Worm (Caenorhabditis elegans) whole organism, early embryonic: ENCODE results near the gene F13A7.11.

Source experiments
- B0310.2 ChIP-seq: sonication (generic microtip); optimal IDR thresholded peaks from 2 replicates; lab custom pipeline; 2016; ENCODE audit warnings: mild to moderate bottlenecking, missing genetic modification characterization, missing compliant biosample characterization
- F13C5.2 ChIP-seq: sonication (generic microtip); optimal IDR thresholded peaks from 2 replicates; lab custom pipeline; 2017; ENCODE audit warnings: mild to moderate bottlenecking, missing genetic modification characterization, inconsistent platforms, missing compliant biosample characterization
- aly-1 ChIP-seq: sonication (generic microtip); optimal IDR thresholded peaks from 2 replicates; lab custom pipeline; 2016; ENCODE audit warnings: missing genetic modification characterization, missing compliant biosample characterization
- ama-1 ChIP-seq: fragments of 150-350 bp; optimal IDR thresholded peaks from 2 replicates; lab custom pipeline; 2014
- ceh-13 ChIP-seq: fragments of 200-800 bp; sonication (Bioruptor generic); optimal IDR thresholded peaks from 2 replicates; lab custom pipeline; 2018; ENCODE audit warnings: mild to moderate bottlenecking, missing genetic modification characterization, missing compliant biosample characterization
- ceh-36 ChIP-seq: sonication (generic microtip); optimal IDR thresholded peaks from 2 replicates; lab custom pipeline; 2016; ENCODE audit warnings: missing genetic modification characterization, inconsistent platforms, missing compliant biosample characterization
- ets-7 ChIP-seq: sonication (generic microtip); optimal IDR thresholded peaks from 2 replicates; lab custom pipeline; 2016; ENCODE audit warnings: missing genotype, missing genetic modification characterization, missing compliant biosample characterization
- flt-1 ChIP-seq: fragments of 200-800 bp; sonication (Bioruptor generic); IDR thresholded peaks from 2 replicates; pipeline ENCODE4 v1.3.6; 2022; ENCODE audit warnings: missing genetic modification characterization, missing compliant biosample characterization
- hmbx-1 ChIP-seq: sonication (generic microtip); optimal IDR thresholded peaks from 2 replicates; lab custom pipeline; 2016; ENCODE audit warnings: mild to moderate bottlenecking, missing genetic modification characterization, missing compliant biosample characterization
- hmg-4 ChIP-seq: fragments of 200-800 bp; sonication (Bioruptor generic); optimal IDR thresholded peaks from 2 replicates; lab custom pipeline; 2018; ENCODE audit warnings: mild to moderate bottlenecking, missing genetic modification characterization, missing compliant biosample characterization
- hnd-1 ChIP-seq: sonication (generic microtip); optimal IDR thresholded peaks from 2 replicates; lab custom pipeline; 2016; ENCODE audit warnings: missing genetic modification characterization, missing compliant biosample characterization
- pes-1 ChIP-seq: fragments of 200-800 bp; sonication (Bioruptor generic); IDR thresholded peaks from 2 replicates; pipeline ENCODE4 v1.3.6; 2022; ENCODE audit warnings: missing genetic modification reagents, missing genetic modification characterization, missing compliant biosample characterization
- sea-1 ChIP-seq: fragments of 200-800 bp; sonication (Bioruptor generic); conservative IDR thresholded peaks from 2 replicates; pipeline ENCODE4 v1.3.6; 2022; ENCODE audit warnings: missing genetic modification characterization, missing compliant biosample characterization
- tbx-11 ChIP-seq: fragments of 200-800 bp; sonication (Bioruptor generic); IDR thresholded peaks from 2 replicates; pipeline ENCODE4 v1.3.6; 2022; ENCODE audit warnings: missing genetic modification characterization, missing compliant biosample characterization
- tra-4 ChIP-seq: sonication (generic microtip); optimal IDR thresholded peaks from 2 replicates; lab custom pipeline; 2017; ENCODE audit warnings: missing genetic modification characterization, missing compliant biosample characterization

The F13A7.11 gene

DNA sequence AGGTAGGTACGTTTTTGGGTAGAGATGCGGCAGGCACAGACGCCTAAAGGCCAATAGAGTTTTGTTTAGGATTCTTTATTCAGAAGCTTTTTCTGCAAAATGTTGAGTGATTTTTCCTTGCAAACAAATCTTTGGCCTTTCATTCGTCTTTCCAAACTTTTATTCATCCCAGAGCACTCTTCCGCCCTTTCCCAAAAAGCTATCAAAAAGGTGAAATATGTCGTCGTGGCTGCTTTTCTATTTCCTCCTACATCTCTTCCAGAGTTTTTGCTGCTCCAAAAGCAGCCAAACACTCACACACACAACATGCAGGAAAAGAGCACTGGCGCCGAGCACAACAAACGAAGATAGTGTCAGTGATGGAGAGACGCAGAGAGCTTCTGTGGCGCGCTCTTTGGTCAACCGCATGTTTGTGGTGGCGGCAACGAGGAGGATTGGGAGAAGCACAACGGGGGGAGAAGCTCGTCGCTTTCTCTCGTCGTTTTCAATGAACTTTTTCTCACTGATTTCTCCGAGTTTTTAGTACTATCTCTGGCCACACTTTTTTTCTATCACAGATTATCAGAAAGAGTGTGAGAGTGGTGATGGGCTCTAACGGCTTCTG is 44.2 kb downstream of the F13A7.11 start:
- TF ChIP-seq F13C5.2 (tag; lab: Kevin White, UChicago) (no peak), B0310.2 (tag; lab: Kevin White, UChicago) (no peak), ceh-36 (tag; lab: Kevin White, UChicago) (no peak), aly-1 (tag; lab: Kevin White, UChicago) (no peak), flt-1 (no peak), tra-4 (tag; lab: Kevin White, UChicago) (no peak), ama-1 (lab: Kevin White, UChicago) (no peak), tbx-11 (GFP tag; lab: Robert Waterston, UW) (no peak), hmg-4 (GFP tag; lab: Kevin White, UChicago) (peak; percentile 13)

DNA sequence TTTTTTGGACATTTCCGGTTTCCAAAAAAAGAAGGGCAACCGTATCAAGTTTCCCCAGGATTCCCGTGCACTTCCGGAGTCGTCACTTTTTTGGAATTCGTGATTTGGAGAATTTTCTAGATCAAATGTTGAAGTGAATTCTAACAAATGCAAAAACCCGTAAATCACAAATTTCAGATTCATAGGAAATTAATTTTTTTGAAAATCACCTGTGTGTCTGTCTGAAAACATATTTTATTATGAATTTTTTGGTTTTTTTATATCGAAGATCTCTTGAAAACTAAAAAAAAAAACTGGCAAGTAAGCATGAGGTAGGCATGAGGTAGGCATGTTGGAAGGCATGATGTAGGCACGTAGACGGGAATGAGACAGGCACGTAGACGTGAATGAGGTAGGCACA is 45.0 kb downstream of the F13A7.11 start:
- TF ChIP-seq hnd-1 (tag; lab: Kevin White, UChicago) (no peak), sea-1 (GFP tag; lab: Robert Waterston, UW) (no peak), ama-1 (lab: Kevin White, UChicago) (no peak), ceh-13 (GFP tag; lab: Kevin White, UChicago) (no peak), tra-4 (tag; lab: Kevin White, UChicago) (no peak), hmbx-1 (tag; lab: Kevin White, UChicago) (no peak), B0310.2 (tag; lab: Kevin White, UChicago) (no peak), flt-1 (no peak)

DNA sequence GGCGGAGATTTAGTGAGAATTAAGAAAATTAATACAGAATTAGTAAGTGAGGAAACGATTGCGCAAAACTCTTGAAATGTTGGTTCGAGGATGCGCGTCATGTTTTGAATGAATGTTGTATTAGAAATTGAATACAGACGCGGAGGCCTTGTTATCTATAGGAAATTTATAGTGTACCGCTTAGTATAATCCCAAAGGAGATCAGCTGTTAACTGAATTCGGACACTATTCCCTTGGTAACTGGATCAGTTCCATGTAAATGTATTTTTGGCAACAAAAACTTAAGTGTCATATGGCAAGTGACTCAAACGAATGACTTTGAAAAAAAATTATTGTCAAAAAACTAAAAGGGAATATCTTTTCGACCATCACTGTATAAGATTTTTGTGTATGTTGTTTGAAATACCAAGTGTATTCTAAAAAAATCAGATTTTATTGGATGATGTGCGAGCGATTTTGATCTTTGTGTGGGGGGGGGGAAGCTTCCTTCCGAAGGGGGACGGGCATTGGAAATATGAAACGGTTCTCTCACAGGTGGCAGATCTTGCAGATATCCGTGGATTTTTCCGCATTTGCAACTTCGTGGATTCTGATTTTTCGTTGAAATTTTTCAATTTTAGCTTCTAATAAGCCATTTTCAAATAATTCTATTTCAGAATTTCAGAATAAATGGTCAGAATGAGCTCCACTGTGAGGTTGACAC is 48.5 kb downstream of the F13A7.11 start, which contains the start of the genes W08G11.5 and W08G11.1:
Gene W08G11.5, minus strand, starts transcription at position 101 of the 703 bp plus-strand sequence.
Gene W08G11.1, plus strand, starts transcription at position 653 of the 703 bp plus-strand sequence.
- TF ChIP-seq ceh-36 (tag; lab: Kevin White, UChicago) (no peak), hnd-1 (tag; lab: Kevin White, UChicago) (no peak), sea-1 (GFP tag; lab: Robert Waterston, UW) (no peak), flt-1 (no peak), aly-1 (tag; lab: Kevin White, UChicago) (no peak), hmbx-1 (tag; lab: Kevin White, UChicago) (no peak), hmg-4 (GFP tag; lab: Kevin White, UChicago) (no peak), B0310.2 (tag; lab: Kevin White, UChicago) (no peak), ets-7 (tag; lab: Kevin White, UChicago) (no peak), pes-1 (GFP tag; lab: Robert Waterston, UW) (no peak)
